Worm (Caenorhabditis elegans): ENCODE results near the gene F52E10.4.

F52E10.4 gene

DNA sequence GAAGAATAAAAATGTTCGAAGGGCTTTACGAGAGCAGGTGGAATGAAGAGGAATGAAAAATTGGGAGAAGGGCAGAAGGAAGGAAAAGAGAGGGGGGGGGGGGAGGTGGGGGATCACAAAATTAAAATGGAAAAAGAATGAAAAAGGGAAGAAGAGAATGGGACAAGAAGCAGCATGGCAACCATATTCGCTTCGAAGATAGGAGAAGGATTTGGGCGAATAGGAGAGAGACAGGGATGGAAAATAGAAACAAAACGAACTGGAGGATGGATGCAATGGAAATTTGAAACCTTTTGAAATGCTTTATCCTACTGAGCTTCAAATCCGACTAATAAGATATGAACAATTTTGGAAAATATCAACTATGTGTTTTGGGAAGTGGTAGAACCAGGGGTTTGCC is 42.2 kb downstream of the F52E10.4 start, which contains the start of gene W10G6.6:
Gene W10G6.6, minus strand, starts transcription at position 101 of the 400 bp plus-strand sequence.
- TF ChIP-seq nhr-77 (tag; optimal IDR thresholded peaks at IDR 0.05) (no peak), nhr-10 (tag; optimal IDR thresholded peaks at IDR 0.05) (no peak), crh-2 (tag; optimal IDR thresholded peaks at IDR 0.05) (no peak), ztf-1 (GFP tag; conservative IDR thresholded peaks at IDR 0.05) (no peak), mbf-1 (tag; optimal IDR thresholded peaks at IDR 0.05) (no peak), unc-62 (GFP tag; optimal IDR thresholded peaks at IDR 0.05) (no peak), elt-3 (tag; optimal IDR thresholded peaks at IDR 0.05) (no peak), C34F6.9 (tag; optimal IDR thresholded peaks at IDR 0.05) (no peak), ztf-4 (tag; optimal IDR thresholded peaks at IDR 0.05) (no peak), egl-27 (tag; optimal IDR thresholded peaks at IDR 0.05) (no peak), nhr-12 (tag; optimal IDR thresholded peaks at IDR 0.05) (no peak), lin-13 (GFP tag; optimal IDR thresholded peaks at IDR 0.05) (no peak)

DNA sequence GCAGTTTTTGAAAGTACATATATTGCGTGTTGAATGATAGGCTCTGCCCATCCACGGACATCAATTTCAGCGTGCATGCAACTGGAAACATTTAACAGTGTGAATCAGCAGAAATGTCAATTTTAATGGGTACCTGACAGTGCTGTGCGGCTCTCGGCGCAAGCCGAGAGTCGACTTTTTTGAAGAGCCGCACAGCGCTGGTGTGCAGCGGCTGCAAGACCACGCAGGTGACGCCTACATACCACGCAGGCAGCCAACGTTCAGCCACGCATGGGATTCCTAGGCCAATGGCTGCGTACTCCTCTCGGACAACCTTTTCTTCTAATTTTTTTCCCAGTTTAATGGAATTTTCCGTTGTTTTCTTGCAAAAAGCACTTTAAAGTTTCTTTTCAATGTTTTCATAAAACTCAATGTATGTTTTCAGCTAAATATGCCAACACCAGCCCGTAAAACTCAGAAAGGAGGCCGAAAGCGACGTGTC is 48.0 kb downstream of the F52E10.4 start, which contains the start of gene W10G6.1:
Gene W10G6.1, plus strand, starts transcription at position 431 of the 481 bp plus-strand sequence.
- TF ChIP-seq gmeb-1 (tag; optimal IDR thresholded peaks at IDR 0.05): no peak
- TF ChIP-seq Y55F3AM.14 (GFP tag; optimal IDR thresholded peaks at IDR 0.05): no peak
- no peak for TF ChIP-seq ZK546.5 (tag; optimal IDR thresholded peaks at IDR 0.05)
- TF ChIP-seq nhr-12 (tag; optimal IDR thresholded peaks at IDR 0.05): no peak
- TF ChIP-seq mdl-1 (tag; optimal IDR thresholded peaks at IDR 0.05): no peak
- TF ChIP-seq aly-2 (tag; optimal IDR thresholded peaks at IDR 0.05): no peak
- no peak for TF ChIP-seq mab-5 (tag; optimal IDR thresholded peaks at IDR 0.05)
- TF ChIP-seq fos-1 (tag; optimal IDR thresholded peaks at IDR 0.05): no peak
- no peak for TF ChIP-seq R02D3.7 (tag; optimal IDR thresholded peaks at IDR 0.05)
- no peak for TF ChIP-seq peb-1 (tag; optimal IDR thresholded peaks at IDR 0.05)
- no peak for TF ChIP-seq nhr-23 (tag; optimal IDR thresholded peaks at IDR 0.05)
- no peak for TF ChIP-seq nhr-10 (tag; optimal IDR thresholded peaks at IDR 0.05)

DNA sequence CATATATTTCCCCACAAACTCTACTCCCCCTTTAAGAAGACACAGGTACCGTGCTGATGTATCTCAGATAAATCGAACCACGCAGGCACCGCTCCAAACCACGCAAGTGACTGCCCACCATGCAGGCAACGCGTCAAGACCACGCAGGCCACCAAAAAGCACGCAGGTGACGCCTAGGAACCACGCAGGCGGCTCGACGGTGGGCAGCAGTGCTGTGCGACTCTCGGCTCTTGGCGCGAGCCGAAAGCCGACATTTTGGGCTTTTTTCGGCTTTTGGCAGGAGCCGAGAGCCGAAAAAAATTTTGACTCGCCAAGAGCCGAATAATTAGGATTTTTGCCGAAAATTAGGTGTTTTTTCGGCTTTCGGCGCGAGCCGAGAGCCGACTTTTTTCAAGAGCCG is 49.7 kb downstream of the F52E10.4 start:
- TF ChIP-seq nhr-25 (tag; optimal IDR thresholded peaks at IDR 0.05) (no peak), nhr-237 (tag; optimal IDR thresholded peaks at IDR 0.05) (no peak), R02D3.7 (tag; optimal IDR thresholded peaks at IDR 0.05) (no peak), peb-1 (tag; optimal IDR thresholded peaks at IDR 0.05) (no peak), nhr-77 (tag; optimal IDR thresholded peaks at IDR 0.05) (no peak), ztf-1 (GFP tag; conservative IDR thresholded peaks at IDR 0.05) (no peak), lsy-2 (tag; optimal IDR thresholded peaks at IDR 0.05) (no peak), crh-2 (tag; optimal IDR thresholded peaks at IDR 0.05) (no peak)

DNA sequence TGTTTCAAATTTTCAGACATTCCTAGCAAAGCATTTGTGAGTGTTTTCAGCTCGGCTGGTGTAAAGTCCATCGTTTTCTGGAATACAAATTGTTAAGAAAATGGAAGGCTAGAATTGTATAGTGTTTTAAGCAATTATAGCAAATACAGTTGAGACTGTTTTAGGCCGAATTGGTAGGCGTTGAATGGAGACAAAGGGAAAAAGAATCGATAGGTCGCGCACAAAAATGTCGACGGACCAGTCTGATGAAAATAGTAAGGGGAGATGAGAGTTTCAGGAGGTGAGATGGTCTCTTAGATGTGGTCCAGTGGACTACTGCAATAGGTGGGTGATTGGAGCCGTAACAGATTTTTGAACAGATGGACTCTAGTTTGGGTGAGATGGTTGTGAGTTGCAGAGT is 52.2 kb downstream of the F52E10.4 start:
- TF ChIP-seq nhr-12 (tag; optimal IDR thresholded peaks at IDR 0.05) (no peak), ztf-1 (GFP tag; conservative IDR thresholded peaks at IDR 0.05) (no peak), nhr-11 (tag; optimal IDR thresholded peaks at IDR 0.05) (no peak), snpc-4 (tag; optimal IDR thresholded peaks at IDR 0.05) (no peak), egl-27 (tag; optimal IDR thresholded peaks at IDR 0.05) (no peak), fos-1 (tag; optimal IDR thresholded peaks at IDR 0.05) (no peak), nhr-6 (tag; optimal IDR thresholded peaks at IDR 0.05) (no peak), zag-1 (tag; optimal IDR thresholded peaks at IDR 0.05) (no peak), F13H6.1 (tag; optimal IDR thresholded peaks at IDR 0.05) (no peak), lsy-2 (tag; optimal IDR thresholded peaks at IDR 0.05) (no peak), peb-1 (tag; optimal IDR thresholded peaks at IDR 0.05) (no peak), nhr-25 (tag; optimal IDR thresholded peaks at IDR 0.05) (no peak), ztf-11 (tag; optimal IDR thresholded peaks at IDR 0.05) (no peak), dmd-4 (tag; optimal IDR thresholded peaks at IDR 0.05) (no peak), nhr-237 (tag; optimal IDR thresholded peaks at IDR 0.05) (no peak), nhr-21 (tag; optimal IDR thresholded peaks at IDR 0.05) (no peak)

Measured in whole organism, L2 larva.